Fruit fly (Drosophila melanogaster) whole organism, wandering third instar larva: ENCODE measurements around the gene zld.

Experiments used
- Abd-B ChIP-seq: fragments of >200 bp; optimal IDR thresholded peaks from 2 replicates; lab custom pipeline; 2017; ENCODE audit warnings: missing biosample characterization, missing genetic modification characterization
- Dfd ChIP-seq: fragments of >200 bp; optimal IDR thresholded peaks from 2 replicates; lab custom pipeline; 2017; ENCODE audit warnings: missing biosample characterization, missing genetic modification characterization
- GATAd ChIP-seq: sonication (Bioruptor generic); optimal IDR thresholded peaks from 2 replicates; lab custom pipeline; 2016; ENCODE audit warnings: missing biosample characterization, missing genetic modification characterization
- Hr78 ChIP-seq: fragments of >200 bp; optimal IDR thresholded peaks from 2 replicates; lab custom pipeline; 2017; ENCODE audit warnings: missing biosample characterization, missing genetic modification characterization
- Jra ChIP-seq: sonication (Bioruptor generic); optimal IDR thresholded peaks from 2 replicates; lab custom pipeline; 2016; ENCODE audit warnings: missing biosample characterization, missing genetic modification characterization
- N ChIP-seq: fragments of >200 bp; optimal IDR thresholded peaks from 2 replicates; lab custom pipeline; 2018; ENCODE audit warnings: missing biosample characterization, missing external identifiers, missing genetic modification characterization
- lola ChIP-seq: fragments of >200 bp; optimal IDR thresholded peaks from 2 replicates; lab custom pipeline; 2017; ENCODE audit warnings: missing biosample characterization, missing genetic modification characterization
- usp ChIP-seq: fragments of >200 bp; optimal IDR thresholded peaks from 2 replicates; lab custom pipeline; 2017; ENCODE audit warnings: missing biosample characterization, missing genetic modification characterization

DNA sequence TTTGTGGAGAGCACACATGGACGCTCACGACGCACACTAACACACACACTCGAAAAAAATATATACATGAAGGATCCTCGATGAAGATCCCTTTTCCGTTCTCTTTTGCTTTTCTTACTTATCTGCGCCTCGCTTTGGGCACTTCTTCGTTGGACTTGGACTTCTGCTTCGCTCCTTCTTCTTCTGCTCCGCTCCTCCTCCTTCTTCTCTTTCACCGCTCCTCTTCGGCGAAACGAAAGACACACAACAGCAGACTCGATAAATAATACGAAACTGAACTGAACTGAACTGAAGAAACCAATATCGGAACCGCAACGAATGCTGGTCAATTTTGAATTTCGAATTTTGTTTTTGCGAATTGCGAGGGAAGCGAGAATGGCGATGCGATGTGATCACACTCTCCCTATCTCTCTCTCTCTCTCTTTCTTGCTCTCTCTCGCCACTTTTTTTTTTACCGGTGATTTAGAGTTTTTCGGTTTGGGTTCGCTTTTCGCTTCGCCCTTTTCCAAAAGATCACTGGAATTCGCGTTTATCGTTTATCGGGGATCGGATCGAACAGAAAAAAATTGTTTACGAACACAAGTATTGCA is 517 bp downstream of the zld start:
- TF ChIP-seq GATAd (no peak), N (GFP tag; lab: Kevin White, UChicago) (no peak), usp (GFP tag; lab: Kevin White, UChicago) (no peak), Jra (GFP tag; lab: Kevin White, UChicago) (no peak), Hr78 (GFP tag; lab: Kevin White, UChicago) (no peak), Abd-B (no peak), Dfd (GFP tag; lab: Kevin White, UChicago) (no peak), lola (GFP tag; lab: Kevin White, UChicago) (no peak)
